Worm (Caenorhabditis elegans) whole organism, L4/young adult: ENCODE measurements around the gene F11A5.17.

Experiments used
- dao-5 ChIP-seq: sonication (generic microtip); optimal IDR thresholded peaks from 2 replicates; lab custom pipeline; 2016; ENCODE audit warnings: missing genotype, missing genetic modification characterization, moderate library complexity, missing compliant biosample characterization
- him-1 ChIP-seq: sonication (generic microtip); optimal IDR thresholded peaks from 2 replicates; lab custom pipeline; 2016; ENCODE audit warnings: missing genotype, missing genetic modification reagents, missing genetic modification characterization, missing compliant biosample characterization

DNA sequence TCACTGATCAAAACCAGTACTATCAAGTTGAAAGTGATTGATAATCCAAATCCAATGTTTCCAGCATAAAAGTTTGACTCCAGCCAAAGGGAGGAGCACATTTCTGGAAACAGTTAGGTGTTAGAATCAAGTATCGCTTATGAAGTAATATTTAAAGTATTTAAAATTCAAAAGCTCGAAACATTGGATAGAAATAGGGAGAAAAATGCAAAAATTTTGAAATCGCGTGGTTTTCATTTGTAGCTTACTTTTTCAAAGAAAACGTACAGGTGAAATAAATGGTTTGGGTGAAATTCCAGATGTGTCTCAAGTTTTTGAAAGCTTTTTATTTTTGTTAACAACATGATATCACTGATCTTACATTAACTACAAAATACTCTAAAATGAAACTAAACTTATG is 32.8 kb upstream of the F11A5.17 start, which contains the start of gene str-111:
- TF ChIP-seq dao-5 (tag; lab: Kevin White, UChicago) (no peak), him-1 (tag; lab: Kevin White, UChicago) (no peak)
